1 fruit fly cellular context compared by ENCODE assay signal in genomic region chr3L:18768788-18769707, dm6.
TF ChIP-seq lines count a peak whose summit lies in the region.

No protein-coding gene starts in this region.

TF ChIP-seq in whole organism, embryonic, 481 proteins besides CTCF, POLR2A, EP300 and RAD21 (continued from another document and continues in another):
- peak; percentile 46; the same call in 1 of the 2 replicates for TF ChIP-seq CG5953 (GFP tag; IDR thresholded peaks at IDR 0.05; lab: Robert Waterston, UW)
- TF ChIP-seq CG12659 (GFP tag; optimal IDR thresholded peaks at IDR 0.05; lab: Kevin White, UChicago), result peak; percentile 81
- TF ChIP-seq trh (GFP tag; optimal IDR thresholded peaks at IDR 0.05; lab: Kevin White, UChicago), result no peak
- peak; percentile 26; the same call in 1 of the 4 replicates for TF ChIP-seq Gug (GFP tag; IDR thresholded peaks at IDR 0.05; lab: Robert Waterston, UW)
- TF ChIP-seq unc-4 (GFP tag; IDR thresholded peaks at IDR 0.05; lab: Robert Waterston, UW; ENCODE audit: partially characterized antibody), result no peak
- peak; percentile 42 for TF ChIP-seq CG10267 (tag; optimal IDR thresholded peaks at IDR 0.05; lab: Kevin White, UChicago)
- TF ChIP-seq NfI (GFP tag; optimal IDR thresholded peaks at IDR 0.05; lab: Kevin White, UChicago), result peak; percentile 70
- TF ChIP-seq CG2116 (GFP tag; optimal IDR thresholded peaks at IDR 0.05; lab: Kevin White, UChicago), result peak; percentile 17
- peak; percentile 13; the same call in 1 of the 2 replicates for TF ChIP-seq CG32532 (GFP tag; IDR thresholded peaks at IDR 0.05; lab: Robert Waterston, UW)
- peak; percentile 51; the same call in 1 of the 3 replicates for TF ChIP-seq otp (GFP tag; IDR thresholded peaks at IDR 0.05; lab: Robert Waterston, UW)
- 0 out of 3 replicates have a peak, but pooled peaks have one; percentile 32 for TF ChIP-seq ase (GFP tag; IDR thresholded peaks at IDR 0.05; lab: Robert Waterston, UW)
- 0 out of 3 replicates have a peak, but pooled peaks have one; percentile 30 for TF ChIP-seq CG3726 (GFP tag; IDR thresholded peaks at IDR 0.05; lab: Robert Waterston, UW)
- TF ChIP-seq CG7271 (tag; optimal IDR thresholded peaks at IDR 0.05; lab: Kevin White, UChicago), result no peak
- no peak for TF ChIP-seq maf-S (GFP tag; optimal IDR thresholded peaks at IDR 0.05; lab: Kevin White, UChicago)
- TF ChIP-seq CG9437 (GFP tag; optimal IDR thresholded peaks at IDR 0.05; lab: Kevin White, UChicago), result peak; percentile 83
- TF ChIP-seq CG12769 (tag; optimal IDR thresholded peaks at IDR 0.05; lab: Kevin White, UChicago), result peak; percentile 86
- peak; percentile 36 for TF ChIP-seq CG7372 (GFP tag; IDR thresholded peaks at IDR 0.05; lab: Robert Waterston, UW)
- TF ChIP-seq jumu (GFP tag; optimal IDR thresholded peaks at IDR 0.05; lab: Kevin White, UChicago), result peak; percentile 22
- TF ChIP-seq CG11504 (tag; optimal IDR thresholded peaks at IDR 0.05; lab: Kevin White, UChicago), result peak; percentile 90
- no peak for TF ChIP-seq dm (GFP tag; optimal IDR thresholded peaks at IDR 0.05; lab: Kevin White, UChicago)
- peak; percentile 79 for TF ChIP-seq row (GFP tag; IDR thresholded peaks at IDR 0.05; lab: Robert Waterston, UW)
- TF ChIP-seq ash1 (GFP tag; optimal IDR thresholded peaks at IDR 0.05; lab: Kevin White, UChicago), result no peak
- TF ChIP-seq CG18619 (GFP tag; optimal IDR thresholded peaks at IDR 0.05; lab: Kevin White, UChicago), result peak; percentile 78
- TF ChIP-seq sob (GFP tag; IDR thresholded peaks at IDR 0.05; lab: Robert Waterston, UW), result peak; percentile 77
- TF ChIP-seq gce (GFP tag; IDR thresholded peaks at IDR 0.05; lab: Robert Waterston, UW), result peak; percentile 30; the same call in 1 of the 3 replicates
- no peak for TF ChIP-seq CG9797 (GFP tag; optimal IDR thresholded peaks at IDR 0.05; lab: Kevin White, UChicago)
- TF ChIP-seq CG6791 (GFP tag; IDR thresholded peaks at IDR 0.05; lab: Robert Waterston, UW; ENCODE audit: partially characterized antibody), result no peak
- peak; percentile 81 for TF ChIP-seq CoRest (tag; optimal IDR thresholded peaks at IDR 0.05; lab: Kevin White, UChicago)
- no peak for TF ChIP-seq bigmax (GFP tag; optimal IDR thresholded peaks at IDR 0.05; lab: Kevin White, UChicago)
- no peak for TF ChIP-seq CG8478 (optimal IDR thresholded peaks at IDR 0.05; lab: Kevin White, UChicago)
- peak; percentile 30 for TF ChIP-seq slou (GFP tag; optimal IDR thresholded peaks at IDR 0.05; lab: Kevin White, UChicago)
- TF ChIP-seq fd64A (GFP tag; optimal IDR thresholded peaks at IDR 0.05; lab: Kevin White, UChicago), result no peak
- TF ChIP-seq ewg (GFP tag; optimal IDR thresholded peaks at IDR 0.05; lab: Kevin White, UChicago), result peak; percentile 70
- TF ChIP-seq CG6765 (GFP tag; optimal IDR thresholded peaks at IDR 0.05; lab: Kevin White, UChicago), result peak; percentile 35
- TF ChIP-seq Bdp1 (GFP tag; optimal IDR thresholded peaks at IDR 0.05; lab: Kevin White, UChicago), result no peak
- no peak for TF ChIP-seq fru (optimal IDR thresholded peaks at IDR 0.05; lab: Kevin White, UChicago)
- TF ChIP-seq YL-1 (GFP tag; optimal IDR thresholded peaks at IDR 0.05; lab: Kevin White, UChicago), result no peak
- TF ChIP-seq fd102C (GFP tag; optimal IDR thresholded peaks at IDR 0.05; lab: Kevin White, UChicago), result no peak
- peak; percentile 66 for TF ChIP-seq Rfx (GFP tag; IDR thresholded peaks at IDR 0.05; lab: Robert Waterston, UW)
- no peak for TF ChIP-seq CG3163 (GFP tag; optimal IDR thresholded peaks at IDR 0.05; lab: Kevin White, UChicago)
- TF ChIP-seq CG1647 (GFP tag; optimal IDR thresholded peaks at IDR 0.05; lab: Kevin White, UChicago), result no peak
- TF ChIP-seq cas (GFP tag; IDR thresholded peaks at IDR 0.05; lab: Robert Waterston, UW), result no peak
- TF ChIP-seq CG3838 (GFP tag; optimal IDR thresholded peaks at IDR 0.05; lab: Kevin White, UChicago), result peak; percentile 35
- peak; percentile 47 for TF ChIP-seq chn (GFP tag; optimal IDR thresholded peaks at IDR 0.05; lab: Kevin White, UChicago)
- peak; percentile 22 for TF ChIP-seq Six4 (GFP tag; optimal IDR thresholded peaks at IDR 0.05; lab: Kevin White, UChicago)
- no peak for TF ChIP-seq pzg (GFP tag; optimal IDR thresholded peaks at IDR 0.05; lab: Kevin White, UChicago)
- TF ChIP-seq chif (GFP tag; optimal IDR thresholded peaks at IDR 0.05; lab: Kevin White, UChicago), result peak; percentile 37 to 61
- peak; percentile 66 for TF ChIP-seq CG2120 (GFP tag; optimal IDR thresholded peaks at IDR 0.05; lab: Kevin White, UChicago)
- no peak for TF ChIP-seq Sry-β (GFP tag; optimal IDR thresholded peaks at IDR 0.05; lab: Kevin White, UChicago)
- TF ChIP-seq Poxn (GFP tag; IDR thresholded peaks at IDR 0.05; lab: Robert Waterston, UW), result no peak
- TF ChIP-seq sima (GFP tag; optimal IDR thresholded peaks at IDR 0.05; lab: Kevin White, UChicago), result no peak
- TF ChIP-seq HLHmδ (GFP tag; optimal IDR thresholded peaks at IDR 0.05; lab: Kevin White, UChicago), result peak; percentile 34
- TF ChIP-seq ci (GFP tag; IDR thresholded peaks at IDR 0.05; lab: Robert Waterston, UW), result peak; percentile 40; the same call in 1 of the 3 replicates
- TF ChIP-seq D (optimal IDR thresholded peaks at IDR 0.05; lab: Kevin White, UChicago), result no peak
- peak; percentile 5 for TF ChIP-seq D (GFP tag; optimal IDR thresholded peaks at IDR 0.05; lab: Kevin White, UChicago)
- peak; percentile 50; the same call in 2 of the 3 replicates for TF ChIP-seq H15 (GFP tag; IDR thresholded peaks at IDR 0.05; lab: Robert Waterston, UW)
- peak; percentile 54 for TF ChIP-seq Mad (GFP tag; optimal IDR thresholded peaks at IDR 0.05; lab: Kevin White, UChicago)
- no peak for TF ChIP-seq CG1792 (GFP tag; optimal IDR thresholded peaks at IDR 0.05; lab: Kevin White, UChicago)
- peak; percentile 72 for TF ChIP-seq unpg (GFP tag; optimal IDR thresholded peaks at IDR 0.05; lab: Kevin White, UChicago)
- TF ChIP-seq CG8281 (tag; optimal IDR thresholded peaks at IDR 0.05; lab: Kevin White, UChicago), result no peak
- TF ChIP-seq CG12744 (GFP tag; optimal IDR thresholded peaks at IDR 0.05; lab: Kevin White, UChicago), result no peak
- peak in 1 of 2 experiments; percentile 6 for TF ChIP-seq Trl (optimal IDR thresholded peaks at IDR 0.05; lab: Kevin White, UChicago)
- TF ChIP-seq Trl (GFP tag; optimal IDR thresholded peaks at IDR 0.05; lab: Kevin White, UChicago), result no peak
- peak; percentile 41 for TF ChIP-seq CG10979 (tag; optimal IDR thresholded peaks at IDR 0.05; lab: Kevin White, UChicago)
- 0 out of 3 replicates have a peak, but pooled peaks have one; percentile 45 for TF ChIP-seq CG11456 (GFP tag; IDR thresholded peaks at IDR 0.05; lab: Robert Waterston, UW)
- TF ChIP-seq luna (GFP tag; optimal IDR thresholded peaks at IDR 0.05; lab: Kevin White, UChicago), result no peak
- peak; percentile 40 for TF ChIP-seq pho (GFP tag; optimal IDR thresholded peaks at IDR 0.05; lab: Kevin White, UChicago)
- peak; percentile 17 for TF ChIP-seq shn (GFP tag; optimal IDR thresholded peaks at IDR 0.05; lab: Kevin White, UChicago)
- TF ChIP-seq CG32767 (GFP tag; IDR thresholded peaks at IDR 0.05; lab: Robert Waterston, UW), result peak; percentile 67; the same call in 1 of the 2 replicates
- peak; percentile 69 for TF ChIP-seq CG15011 (GFP tag; optimal IDR thresholded peaks at IDR 0.05; lab: Kevin White, UChicago)
- 0 out of 2 replicates have a peak, but pooled peaks have one; percentile 11 for TF ChIP-seq Taf1 (GFP tag; IDR thresholded peaks at IDR 0.05; lab: Robert Waterston, UW)
- TF ChIP-seq vfl (GFP tag; optimal IDR thresholded peaks at IDR 0.05; lab: Kevin White, UChicago), result peak; percentile 50
- peak; percentile 80 for TF ChIP-seq CG30403 (GFP tag; optimal IDR thresholded peaks at IDR 0.05; lab: Kevin White, UChicago)
- TF ChIP-seq scrt (GFP tag; optimal IDR thresholded peaks at IDR 0.05; lab: Kevin White, UChicago), result peak; percentile 41
- TF ChIP-seq CG15269 (tag; optimal IDR thresholded peaks at IDR 0.05; lab: Kevin White, UChicago), result peak; percentile 86
- TF ChIP-seq Med (GFP tag; lab: Kevin White, UChicago), result peak; percentile 89
- TF ChIP-seq NC2β (GFP tag; optimal IDR thresholded peaks at IDR 0.05; lab: Kevin White, UChicago), result no peak
- no peak for TF ChIP-seq ato (GFP tag; IDR thresholded peaks at IDR 0.05; lab: Robert Waterston, UW; ENCODE audit: partially characterized antibody)
- TF ChIP-seq Sox100B (GFP tag; optimal IDR thresholded peaks at IDR 0.05; lab: Kevin White, UChicago), result peak; percentile 91
- no peak for TF ChIP-seq CG4282 (GFP tag; optimal IDR thresholded peaks at IDR 0.05; lab: Kevin White, UChicago)
- TF ChIP-seq Ets97D (GFP tag; optimal IDR thresholded peaks at IDR 0.05; lab: Kevin White, UChicago), result no peak
- TF ChIP-seq CG4360 (GFP tag; IDR thresholded peaks at IDR 0.05; lab: Robert Waterston, UW), result 0 out of 2 replicates have a peak, but pooled peaks have one; percentile 6
- TF ChIP-seq Neu2 (GFP tag; optimal IDR thresholded peaks at IDR 0.05; lab: Kevin White, UChicago; ENCODE audit: borderline replicate concordance), result no peak
- peak; percentile 51; the same call in 1 of the 2 replicates for TF ChIP-seq Lim3 (GFP tag; IDR thresholded peaks at IDR 0.05; lab: Robert Waterston, UW)
- peak; percentile 53 for TF ChIP-seq CG17829 (tag; optimal IDR thresholded peaks at IDR 0.05; lab: Kevin White, UChicago)
- TF ChIP-seq CG16815 (GFP tag; optimal IDR thresholded peaks at IDR 0.05; lab: Kevin White, UChicago), result no peak
- no peak for TF ChIP-seq gt (GFP tag; IDR thresholded peaks at IDR 0.05; lab: Robert Waterston, UW)
- TF ChIP-seq inv (GFP tag; IDR thresholded peaks at IDR 0.05; lab: Robert Waterston, UW; ENCODE audit: partially characterized antibody), result 0 out of 2 replicates have a peak, but pooled peaks have one; percentile 7
- no peak for TF ChIP-seq croc (GFP tag; conservative IDR thresholded peaks at IDR 0.05; lab: Robert Waterston, UW)
- peak; percentile 45; the same call in 1 of the 2 replicates for TF ChIP-seq sisA (GFP tag; IDR thresholded peaks at IDR 0.05; lab: Robert Waterston, UW)
- TF ChIP-seq Mes4 (GFP tag; optimal IDR thresholded peaks at IDR 0.05; lab: Kevin White, UChicago), result no peak
- no peak for TF ChIP-seq MBD-R2 (GFP tag; IDR thresholded peaks at IDR 0.05; lab: Robert Waterston, UW)
- TF ChIP-seq CG2712 (tag; optimal IDR thresholded peaks at IDR 0.05; lab: Kevin White, UChicago), result peak; percentile 66
- TF ChIP-seq CG13287 (GFP tag; IDR thresholded peaks at IDR 0.05; lab: Robert Waterston, UW; ENCODE audit: partially characterized antibody), result peak; percentile 29; the same call in 1 of the 2 replicates
- peak; percentile 36 for TF ChIP-seq CG12071 (GFP tag; optimal IDR thresholded peaks at IDR 0.05; lab: Kevin White, UChicago)
- no peak for TF ChIP-seq CG30020 (tag; optimal IDR thresholded peaks at IDR 0.05; lab: Kevin White, UChicago)
- TF ChIP-seq CG6683 (GFP tag; optimal IDR thresholded peaks at IDR 0.05; lab: Kevin White, UChicago), result no peak
- no peak for TF ChIP-seq crol (GFP tag; IDR thresholded peaks at IDR 0.05; lab: Robert Waterston, UW)
- TF ChIP-seq bbx (GFP tag; IDR thresholded peaks at IDR 0.05; lab: Robert Waterston, UW; ENCODE audit: partially characterized antibody), result no peak
- TF ChIP-seq Dbx (GFP tag; IDR thresholded peaks at IDR 0.05; lab: Robert Waterston, UW), result 0 out of 3 replicates have a peak, but pooled peaks have one; percentile 32
- no peak for TF ChIP-seq vnd (GFP tag; IDR thresholded peaks at IDR 0.05; lab: Robert Waterston, UW; ENCODE audit: partially characterized antibody)
- TF ChIP-seq MTF-1 (GFP tag; optimal IDR thresholded peaks at IDR 0.05; lab: Kevin White, UChicago; ENCODE audit: borderline replicate concordance), result peak; percentile 9
- TF ChIP-seq CG11398 (GFP tag; optimal IDR thresholded peaks at IDR 0.05; lab: Kevin White, UChicago), result peak; percentile 49
- peak; percentile 29 for TF ChIP-seq CG10274 (GFP tag; optimal IDR thresholded peaks at IDR 0.05; lab: Kevin White, UChicago)
- no peak for TF ChIP-seq knrl (GFP tag; IDR thresholded peaks at IDR 0.05; lab: Robert Waterston, UW; ENCODE audit: partially characterized antibody)
- peak; percentile 65 for TF ChIP-seq CG4424 (GFP tag; optimal IDR thresholded peaks at IDR 0.05; lab: Kevin White, UChicago)
- peak; percentile 63 for TF ChIP-seq onecut (GFP tag; IDR thresholded peaks at IDR 0.05; lab: Robert Waterston, UW)
- no peak for TF ChIP-seq Lhr (GFP tag; optimal IDR thresholded peaks at IDR 0.05; lab: Kevin White, UChicago)
- no peak for TF ChIP-seq CG17186 (GFP tag; optimal IDR thresholded peaks at IDR 0.05; lab: Kevin White, UChicago)
- TF ChIP-seq CG34422 (GFP tag; IDR thresholded peaks at IDR 0.05; lab: Robert Waterston, UW), result 0 out of 3 replicates have a peak, but pooled peaks have one; percentile 54
- TF ChIP-seq nau (GFP tag; optimal IDR thresholded peaks at IDR 0.05; lab: Kevin White, UChicago), result peak; percentile 80
- peak; percentile 19 for TF ChIP-seq Dip3 (GFP tag; optimal IDR thresholded peaks at IDR 0.05; lab: Kevin White, UChicago)
- peak; percentile 70 for TF ChIP-seq CG43689 (GFP tag; IDR thresholded peaks at IDR 0.05; lab: Robert Waterston, UW)
- TF ChIP-seq sd (tag; optimal IDR thresholded peaks at IDR 0.05; lab: Kevin White, UChicago), result peak; percentile 30
- peak; percentile 72 for TF ChIP-seq Drgx (GFP tag; IDR thresholded peaks at IDR 0.05; lab: Robert Waterston, UW)
- TF ChIP-seq fu2 (GFP tag; optimal IDR thresholded peaks at IDR 0.05; lab: Kevin White, UChicago), result no peak
- peak; percentile 61 for TF ChIP-seq ind (GFP tag; optimal IDR thresholded peaks at IDR 0.05; lab: Kevin White, UChicago)
- no peak for TF ChIP-seq dati (GFP tag; IDR thresholded peaks at IDR 0.05; lab: Robert Waterston, UW)
- no peak for TF ChIP-seq Fer2 (tag; optimal IDR thresholded peaks at IDR 0.05; lab: Kevin White, UChicago)
- TF ChIP-seq CkIIα-i1 (GFP tag; IDR thresholded peaks at IDR 0.05; lab: Robert Waterston, UW), result no peak
- TF ChIP-seq tll (GFP tag; optimal IDR thresholded peaks at IDR 0.05; lab: Kevin White, UChicago), result no peak
- TF ChIP-seq Pdp1 (GFP tag; optimal IDR thresholded peaks at IDR 0.05; lab: Kevin White, UChicago), result peak; percentile 34 to 54
- no peak for TF ChIP-seq Adf1 (GFP tag; IDR thresholded peaks at IDR 0.05; lab: Robert Waterston, UW)
- TF ChIP-seq CG9817 (tag; optimal IDR thresholded peaks at IDR 0.05; lab: Kevin White, UChicago), result peak; percentile 64
- TF ChIP-seq Oaz (GFP tag; IDR thresholded peaks at IDR 0.05; lab: Robert Waterston, UW), result peak; percentile 25
- TF ChIP-seq B-H1 (GFP tag; IDR thresholded peaks at IDR 0.05; lab: Robert Waterston, UW), result peak; percentile 55
- no peak for TF ChIP-seq CG4328 (GFP tag; optimal IDR thresholded peaks at IDR 0.05; lab: Kevin White, UChicago)
- no peak for TF ChIP-seq Dref (GFP tag; IDR thresholded peaks at IDR 0.05; lab: Robert Waterston, UW)
- TF ChIP-seq CrebB (tag; optimal IDR thresholded peaks at IDR 0.05; lab: Kevin White, UChicago), result no peak
- peak; percentile 76 for TF ChIP-seq CG17385 (GFP tag; optimal IDR thresholded peaks at IDR 0.05; lab: Kevin White, UChicago)
